Worm (Caenorhabditis elegans): ENCODE measurements around the gene C06A1.6.

Gene C06A1.6

DNA sequence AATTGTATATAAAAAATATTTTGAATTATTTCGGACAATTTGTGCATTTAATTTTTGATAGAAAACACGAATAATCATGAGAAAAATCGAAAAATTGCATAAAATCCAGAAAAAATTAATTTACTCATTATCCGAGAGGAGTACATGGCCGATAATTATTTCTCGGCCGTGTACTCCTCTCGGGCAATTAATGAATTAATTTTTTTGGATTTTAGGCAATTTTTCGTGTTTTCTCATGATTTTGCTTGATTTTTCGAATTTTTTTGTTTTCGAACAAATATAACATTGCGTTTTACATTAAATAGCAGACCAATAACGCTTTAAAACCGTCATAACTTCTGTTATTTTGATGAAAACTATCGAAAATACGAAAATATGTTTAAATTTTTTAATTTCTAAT, 26.5 kb downstream of the C06A1.6 start (continued):
- no peak for TF ChIP-seq F37B4.10 (GFP tag; IDR thresholded peaks at IDR 0.05)
- TF ChIP-seq K11D2.4 (GFP tag; IDR thresholded peaks at IDR 0.05), result 0 out of 2 replicates have a peak, but pooled peaks have one; percentile 39
- TF ChIP-seq hlh-26 (GFP tag; conservative IDR thresholded peaks at IDR 0.05), result no peak
- TF ChIP-seq zfh-2 (GFP tag; conservative IDR thresholded peaks at IDR 0.05), result no peak
- TF ChIP-seq mes-4 (tag; optimal IDR thresholded peaks at IDR 0.05), result no peak
- TF ChIP-seq lag-1 (GFP tag; IDR thresholded peaks at IDR 0.05), result no peak
- no peak for TF ChIP-seq F52B5.7 (tag; optimal IDR thresholded peaks at IDR 0.05)
- no peak for TF ChIP-seq lsy-27 (tag; optimal IDR thresholded peaks at IDR 0.05; ENCODE audit: borderline replicate concordance, insufficient read depth)
- no peak for TF ChIP-seq ztf-26 (tag; optimal IDR thresholded peaks at IDR 0.05)
- TF ChIP-seq Y79H2A.3 (GFP tag; conservative IDR thresholded peaks at IDR 0.05), result 0 out of 2 replicates have a peak, but pooled peaks have one; percentile 53
- no peak for TF ChIP-seq snpc-4 (GFP tag; optimal IDR thresholded peaks at IDR 0.05)
- TF ChIP-seq snpc-4 (tag; optimal IDR thresholded peaks at IDR 0.05), result no peak
- TF ChIP-seq ccch-3 (GFP tag; optimal IDR thresholded peaks at IDR 0.05), result no peak
- TF ChIP-seq hmg-20 (GFP tag; IDR thresholded peaks at IDR 0.05), result no peak
- no peak for TF ChIP-seq lin-26 (GFP tag; IDR thresholded peaks at IDR 0.05)
- TF ChIP-seq athp-1 (tag; optimal IDR thresholded peaks at IDR 0.05), result peak; percentile 31
- TF ChIP-seq pha-4 (tag; optimal IDR thresholded peaks at IDR 0.05), result no peak
- TF ChIP-seq mel-28 (tag; optimal IDR thresholded peaks at IDR 0.05; ENCODE audit: borderline replicate concordance), result no peak
- no peak for TF ChIP-seq xnd-1 (tag; optimal IDR thresholded peaks at IDR 0.05)
- TF ChIP-seq snpc-1.3 (tag; optimal IDR thresholded peaks at IDR 0.05; ENCODE audit: insufficient read depth), result no peak
- TF ChIP-seq nfya-1 (tag; optimal IDR thresholded peaks at IDR 0.05; ENCODE audit: borderline replicate concordance, insufficient read depth), result no peak
- TF ChIP-seq madf-3 (GFP tag; IDR thresholded peaks at IDR 0.05), result no peak
- no peak for TF ChIP-seq nhr-27 (tag; optimal IDR thresholded peaks at IDR 0.05)
- no peak for TF ChIP-seq F10E7.11 (tag; optimal IDR thresholded peaks at IDR 0.05)
- TF ChIP-seq nhr-80 (tag; optimal IDR thresholded peaks at IDR 0.05), result no peak
- no peak for TF ChIP-seq ekl-4 (GFP tag; IDR thresholded peaks at IDR 0.05)
- TF ChIP-seq Y56A3A.18 (GFP tag; IDR thresholded peaks at IDR 0.05), result no peak
- no peak for TF ChIP-seq zim-3 (tag; optimal IDR thresholded peaks at IDR 0.05)
- TF ChIP-seq bed-1 (GFP tag; IDR thresholded peaks at IDR 0.05), result no peak
- TF ChIP-seq lin-54 (GFP tag; optimal IDR thresholded peaks at IDR 0.05), result peak; percentile 35
- TF ChIP-seq sptf-2 (GFP tag; optimal IDR thresholded peaks at IDR 0.05), result no peak
- TF ChIP-seq madf-8 (GFP tag; conservative IDR thresholded peaks at IDR 0.05), result peak; percentile 29; the same call in 1 of the 2 replicates
- TF ChIP-seq nfyb-1 (GFP tag; IDR thresholded peaks at IDR 0.05), result no peak

DNA sequence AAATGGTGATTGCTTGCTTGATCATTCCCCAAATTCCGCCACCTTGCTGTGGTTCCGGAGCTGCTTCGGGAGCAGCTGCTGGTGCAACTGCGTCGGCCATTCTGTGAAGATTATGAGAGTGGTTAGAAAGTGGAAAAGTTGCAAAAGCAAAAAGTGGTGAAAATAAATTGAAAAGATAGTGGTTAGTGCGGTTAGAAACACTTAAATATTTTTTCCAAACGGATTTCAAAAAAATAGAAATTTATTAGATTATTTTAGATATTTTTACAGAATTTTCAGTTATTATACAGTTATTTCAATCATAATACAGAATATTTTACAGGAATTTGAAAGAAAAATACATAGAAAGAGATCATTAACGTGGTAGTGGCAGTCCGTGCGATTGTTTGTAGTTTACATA, 26.9 kb downstream of the C06A1.6 start, which contains the start of gene R166.2:
R166.2 (minus strand) TSS at position 101 of the 400 bp plus-strand sequence.
- TF ChIP-seq ekl-4 (GFP tag; IDR thresholded peaks at IDR 0.05), result no peak
- no peak for TF ChIP-seq F52B5.7 (tag; optimal IDR thresholded peaks at IDR 0.05)
- no peak for TF ChIP-seq F57A8.1 (GFP tag; optimal IDR thresholded peaks at IDR 0.05)
- TF ChIP-seq akir-1 (GFP tag; optimal IDR thresholded peaks at IDR 0.05), result no peak
- TF ChIP-seq egl-44 (GFP tag; IDR thresholded peaks at IDR 0.05), result no peak
- no peak for TF ChIP-seq zfh-2 (GFP tag; conservative IDR thresholded peaks at IDR 0.05)
- no peak for TF ChIP-seq ama-1 (optimal IDR thresholded peaks at IDR 0.05)
- no peak for TF ChIP-seq ama-1 (GFP tag; optimal IDR thresholded peaks at IDR 0.05)
- no peak for TF ChIP-seq chd-7 (tag; optimal IDR thresholded peaks at IDR 0.05)
- no peak for TF ChIP-seq pha-4 (tag; optimal IDR thresholded peaks at IDR 0.05)
- no peak for TF ChIP-seq ztf-22 (GFP tag; optimal IDR thresholded peaks at IDR 0.05)
- no peak for TF ChIP-seq B0336.3 (GFP tag; IDR thresholded peaks at IDR 0.05)
- TF ChIP-seq aptf-3 (GFP tag; IDR thresholded peaks at IDR 0.05), result no peak

Data from whole organism, young adult.